Fruit fly (Drosophila melanogaster) whole organism, embryonic: ENCODE results near the gene osk.
A peak's percentile ranks its signal among the peaks of the same experiment; 100 is the strongest.

Source experiments
- Adf1 ChIP-seq: fragments of 200-800 bp; sonication (Bioruptor generic); IDR thresholded peaks from 2 replicates; pipeline ENCODE4 v1.3.6; 2022; ENCODE audit warnings: missing biosample characterization, missing genetic modification characterization
- CG10209 ChIP-seq: fragments of 200-800 bp; sonication (Bioruptor generic); optimal IDR thresholded peaks from 3 replicates; lab custom pipeline; 2017; ENCODE audit warnings: missing biosample characterization, mild to moderate bottlenecking, missing genetic modification characterization, missing genetic modification reagents
- CG10267 ChIP-seq: fragments of 200-800 bp; sonication (Bioruptor generic); optimal IDR thresholded peaks from 2 replicates; lab custom pipeline; 2018; ENCODE audit warnings: missing biosample characterization, mild to moderate bottlenecking, missing genetic modification characterization, moderate library complexity
- CG10543 ChIP-seq: fragments of 200-800 bp; sonication (Bioruptor generic); optimal IDR thresholded peaks from 3 replicates; lab custom pipeline; 2017; ENCODE audit warnings: missing biosample characterization, mild to moderate bottlenecking, missing genetic modification characterization, moderate library complexity
- CG10565 ChIP-seq: fragments of 200-800 bp; sonication (Bioruptor generic); optimal IDR thresholded peaks from 3 replicates; lab custom pipeline; 2016; ENCODE audit warnings: missing biosample characterization, mild to moderate bottlenecking, missing genetic modification characterization
- CG12071 ChIP-seq: fragments of 200-800 bp; sonication (Bioruptor generic); optimal IDR thresholded peaks from 3 replicates; lab custom pipeline; 2018; ENCODE audit warnings: missing biosample characterization, mild to moderate bottlenecking, missing genetic modification characterization
- CG13424 ChIP-seq: fragments of 200-800 bp; sonication (Bioruptor generic); optimal IDR thresholded peaks from 2 replicates; lab custom pipeline; 2019; ENCODE audit warnings: missing biosample characterization, mild to moderate bottlenecking, missing genetic modification characterization, moderate library complexity
- CG1529 ChIP-seq: fragments of 200-800 bp; sonication (Bioruptor generic); optimal IDR thresholded peaks from 3 replicates; lab custom pipeline; 2018; ENCODE audit warnings: missing biosample characterization, missing genetic modification characterization
- CG15479 ChIP-seq: fragments of 200-800 bp; sonication (Bioruptor generic); optimal IDR thresholded peaks from 3 replicates; lab custom pipeline; 2019; ENCODE audit warnings: missing biosample characterization, mild to moderate bottlenecking, missing genetic modification characterization, moderate library complexity
- CG1602 ChIP-seq: fragments of 200-800 bp; sonication (Bioruptor generic); optimal IDR thresholded peaks from 3 replicates; lab custom pipeline; 2016; ENCODE audit warnings: missing biosample characterization, missing genetic modification characterization
- CG17186 ChIP-seq: fragments of 200-800 bp; sonication (Bioruptor generic); optimal IDR thresholded peaks from 3 replicates; lab custom pipeline; 2017; ENCODE audit warnings: missing biosample characterization, missing genetic modification reagents, missing genetic modification characterization
- CG17568 ChIP-seq: fragments of 200-800 bp; sonication (Bioruptor generic); optimal IDR thresholded peaks from 2 replicates; lab custom pipeline; 2018; ENCODE audit warnings: missing biosample characterization, mild to moderate bottlenecking, missing genetic modification characterization, moderate library complexity
- CG1792 ChIP-seq: fragments of 200-800 bp; sonication (Bioruptor generic); optimal IDR thresholded peaks from 2 replicates; lab custom pipeline; 2016; ENCODE audit warnings: missing biosample characterization, missing genetic modification characterization
- CG18599 ChIP-seq: fragments of 200-800 bp; sonication (Bioruptor generic); optimal IDR thresholded peaks from 3 replicates; lab custom pipeline; 2017; ENCODE audit warnings: missing biosample characterization, missing genetic modification characterization, mild to moderate bottlenecking, moderate library complexity, missing genetic modification reagents
- CG2199 ChIP-seq: fragments of 200-800 bp; sonication (Bioruptor generic); IDR thresholded peaks from 3 replicates; pipeline ENCODE4 v1.3.6; 2022; ENCODE audit warnings: missing biosample characterization, missing genetic modification characterization
- CG31224 ChIP-seq: fragments of 200-800 bp; sonication (Bioruptor generic); IDR thresholded peaks from 2 replicates; pipeline ENCODE4 v1.3.6; 2022; ENCODE audit warnings: missing biosample characterization, missing genetic modification characterization
- CG3281 ChIP-seq: fragments of 200-800 bp; sonication (Bioruptor generic); optimal IDR thresholded peaks from 3 replicates; lab custom pipeline; 2017; ENCODE audit warnings: missing biosample characterization, mild to moderate bottlenecking, missing genetic modification characterization
- CG34224 ChIP-seq: fragments of 200-800 bp; sonication (Bioruptor generic); IDR thresholded peaks from 3 replicates; pipeline ENCODE4 v1.3.6; 2022; ENCODE audit warnings: missing biosample characterization, missing genetic modification characterization; ENCODE audit not compliant: partially characterized antibody
- CG6654 ChIP-seq: fragments of 200-800 bp; sonication (Bioruptor generic); optimal IDR thresholded peaks from 2 replicates; lab custom pipeline; 2017; ENCODE audit warnings: missing biosample characterization, mild to moderate bottlenecking, missing genetic modification characterization
- CG7357 ChIP-seq: fragments of 200-800 bp; sonication (Bioruptor generic); IDR thresholded peaks from 3 replicates; pipeline ENCODE4 v1.3.6; 2022; ENCODE audit warnings: missing biosample characterization, missing genetic modification characterization
- CG7963 ChIP-seq: fragments of 200-800 bp; sonication (Bioruptor generic); IDR thresholded peaks from 3 replicates; pipeline ENCODE4 v1.3.6; 2022; ENCODE audit warnings: missing biosample characterization, missing genetic modification characterization; ENCODE audit not compliant: partially characterized antibody
- Doc3 ChIP-seq: fragments of 200-800 bp; sonication (Bioruptor generic); IDR thresholded peaks from 3 replicates; pipeline ENCODE4 v1.3.6; 2022; ENCODE audit warnings: missing biosample characterization, missing genetic modification characterization; ENCODE audit not compliant: partially characterized antibody
- Hand ChIP-seq: fragments of 200-800 bp; sonication (Bioruptor generic); optimal IDR thresholded peaks from 2 replicates; lab custom pipeline; 2017; ENCODE audit warnings: mild to moderate bottlenecking, missing biosample characterization, missing genetic modification reagents, missing genetic modification characterization
- Hmx ChIP-seq: fragments of 200-800 bp; sonication (Bioruptor generic); optimal IDR thresholded peaks from 2 replicates; lab custom pipeline; 2016; ENCODE audit warnings: missing biosample characterization, missing genetic modification characterization
- Hr51 ChIP-seq, 2 experiments: fragments of 200-800 bp; sonication (Bioruptor generic); optimal IDR thresholded peaks; 2 replicates in 1 of 2; 3 replicates in 1 of 2; lab custom pipeline; 2016 to 2018; ENCODE audit warnings: missing biosample characterization in 2 of 2, missing genetic modification characterization in 2 of 2, mild to moderate bottlenecking in 1 of 2, moderate library complexity in 1 of 2
- Kr ChIP-seq: fragments of 200-800 bp; sonication (Bioruptor generic); optimal IDR thresholded peaks from 2 replicates; lab custom pipeline; 2017; ENCODE audit warnings: missing biosample characterization, mild to moderate bottlenecking, missing genetic modification characterization
- MTF-1 ChIP-seq: fragments of 200-800 bp; sonication (Bioruptor generic); optimal IDR thresholded peaks from 2 replicates; lab custom pipeline; 2018; ENCODE audit warnings: missing biosample characterization, mild to moderate bottlenecking, missing genetic modification characterization, borderline replicate concordance
- Sry-β ChIP-seq: fragments of 200-800 bp; sonication (Bioruptor generic); optimal IDR thresholded peaks from 2 replicates; lab custom pipeline; 2018; ENCODE audit warnings: missing biosample characterization, mild to moderate bottlenecking, missing genetic modification characterization, moderate library complexity
- Tbp ChIP-seq: fragments of >200 bp; optimal IDR thresholded peaks from 2 replicates; lab custom pipeline; 2018; ENCODE audit warnings: missing biosample characterization, missing genetic modification characterization
- ara ChIP-seq: fragments of 200-800 bp; sonication (Bioruptor generic); IDR thresholded peaks from 2 replicates; pipeline ENCODE4 v1.3.6; 2022; ENCODE audit warnings: missing biosample characterization, missing genetic modification characterization
- bbx ChIP-seq: fragments of 200-800 bp; sonication (Bioruptor generic); IDR thresholded peaks from 2 replicates; pipeline ENCODE4 v1.3.6; 2022; ENCODE audit warnings: missing biosample characterization, missing genetic modification characterization; ENCODE audit not compliant: partially characterized antibody
- chm ChIP-seq: fragments of 200-800 bp; sonication (Bioruptor generic); IDR thresholded peaks from 2 replicates; pipeline ENCODE4 v1.3.6; 2022; ENCODE audit warnings: missing biosample characterization, missing genetic modification characterization
- ci ChIP-seq: fragments of 200-800 bp; sonication (Bioruptor generic); IDR thresholded peaks from 3 replicates; pipeline ENCODE4 v1.3.6; 2022; ENCODE audit warnings: missing biosample characterization, missing genetic modification characterization
- crc ChIP-seq: fragments of 200-800 bp; sonication (Bioruptor generic); optimal IDR thresholded peaks from 2 replicates; lab custom pipeline; 2016; ENCODE audit warnings: missing biosample characterization, missing genetic modification characterization
- crp ChIP-seq, 2 experiments: fragments of 200-800 bp; sonication (Bioruptor generic); optimal IDR thresholded peaks; 2 replicates in 1 of 2; 3 replicates in 1 of 2; lab custom pipeline; 2017; ENCODE audit warnings: missing biosample characterization in 2 of 2, missing genetic modification characterization in 2 of 2, mild to moderate bottlenecking in 1 of 2, moderate library complexity in 1 of 2
- fd64A ChIP-seq: fragments of 200-800 bp; sonication (Bioruptor generic); optimal IDR thresholded peaks from 3 replicates; lab custom pipeline; 2018; ENCODE audit warnings: missing biosample characterization, mild to moderate bottlenecking, missing genetic modification characterization
- grau ChIP-seq: fragments of 200-800 bp; optimal IDR thresholded peaks from 3 replicates; lab custom pipeline; 2019; ENCODE audit warnings: missing biosample characterization, mild to moderate bottlenecking, missing genetic modification characterization, moderate library complexity
- her ChIP-seq: fragments of 200-800 bp; sonication (Bioruptor generic); optimal IDR thresholded peaks from 2 replicates; lab custom pipeline; 2016; ENCODE audit warnings: missing biosample characterization, missing genetic modification characterization
- hkb ChIP-seq, 2 experiments: fragments of 200-800 bp in 1 of 2; fragments of >200 bp in 1 of 2; sonication (Bioruptor generic) in 1 of 2; IDR thresholded peaks in 1 of 2; optimal IDR thresholded peaks in 1 of 2; 2 replicates each; pipeline versions ENCODE4 v1.3.6 to Lab custom; 2017 to 2022; ENCODE audit warnings: missing biosample characterization in 1 of 2, missing genetic modification characterization in 1 of 2
- kay ChIP-seq: fragments of 200-800 bp; sonication (Bioruptor generic); optimal IDR thresholded peaks from 2 replicates; lab custom pipeline; 2016; ENCODE audit warnings: missing biosample characterization, missing genetic modification characterization
- mirr ChIP-seq: fragments of 200-800 bp; sonication (Bioruptor generic); optimal IDR thresholded peaks from 3 replicates; lab custom pipeline; 2018; ENCODE audit warnings: missing biosample characterization, mild to moderate bottlenecking, missing genetic modification characterization
- mld ChIP-seq: fragments of 200-800 bp; sonication (Bioruptor generic); IDR thresholded peaks from 3 replicates; pipeline ENCODE4 v1.3.6; 2022; ENCODE audit warnings: missing biosample characterization, missing genetic modification characterization; ENCODE audit not compliant: partially characterized antibody
- nom ChIP-seq: fragments of 200-800 bp; sonication (Bioruptor generic); optimal IDR thresholded peaks from 2 replicates; lab custom pipeline; 2017; ENCODE audit warnings: missing biosample characterization, missing genetic modification characterization, mild to moderate bottlenecking, moderate library complexity, missing genetic modification reagents
- rib ChIP-seq: fragments of 200-800 bp; sonication (Bioruptor generic); IDR thresholded peaks from 2 replicates; pipeline ENCODE4 v1.3.6; 2022; ENCODE audit warnings: missing biosample characterization, missing genetic modification characterization
- sug ChIP-seq: fragments of 200-800 bp; optimal IDR thresholded peaks from 2 replicates; lab custom pipeline; 2019; ENCODE audit warnings: missing biosample characterization, mild to moderate bottlenecking, missing genetic modification characterization, moderate library complexity
- tin ChIP-seq: fragments of 200-800 bp; sonication (Bioruptor generic); optimal IDR thresholded peaks from 3 replicates; lab custom pipeline; 2016; ENCODE audit warnings: missing biosample characterization, missing genetic modification characterization
- unc-4 ChIP-seq: fragments of 200-800 bp; sonication (Bioruptor generic); IDR thresholded peaks from 2 replicates; pipeline ENCODE4 v1.3.6; 2022; ENCODE audit warnings: missing biosample characterization, missing genetic modification characterization; ENCODE audit not compliant: partially characterized antibody
- vnd ChIP-seq: fragments of 200-800 bp; sonication (Bioruptor generic); IDR thresholded peaks from 3 replicates; pipeline ENCODE4 v1.3.6; 2022; ENCODE audit warnings: missing biosample characterization, missing genetic modification characterization; ENCODE audit not compliant: partially characterized antibody

The osk gene

DNA sequence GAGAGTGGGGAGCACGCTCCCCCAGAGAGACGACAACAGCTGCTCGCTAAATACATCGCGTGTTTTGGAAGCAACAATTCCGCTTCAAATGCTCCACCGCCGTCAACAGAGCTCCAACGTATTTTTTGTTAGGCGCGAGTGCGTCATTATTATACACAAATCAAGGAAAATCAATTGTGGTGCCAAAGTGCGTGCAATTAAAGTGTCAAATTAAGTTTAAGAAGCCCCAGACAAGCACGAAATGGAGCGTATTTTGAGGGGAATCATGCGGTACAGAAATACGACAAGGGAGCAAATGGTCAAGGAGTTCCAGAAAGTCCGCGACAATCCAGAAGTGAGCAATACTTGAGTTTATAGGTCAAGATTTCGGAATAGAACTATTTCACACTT, 45.8 kb downstream of the osk start, which contains the start of gene CAHbeta (continued):
- peak; percentile 43; the same call in 1 of the 3 replicates for TF ChIP-seq ci
- TF ChIP-seq CG12071 (GFP tag; lab: Kevin White, UChicago): peak; percentile 58
- TF ChIP-seq sug (tag; lab: Kevin White, UChicago): peak; percentile 61
- peak; percentile 41; the same call in 1 of the 2 replicates for TF ChIP-seq chm (GFP tag; lab: Robert Waterston, UW)
- no peak for TF ChIP-seq Tbp (GFP tag; lab: Kevin White, UChicago)
- TF ChIP-seq hkb (optimal IDR thresholded peaks at IDR 0.05; lab: Kevin White, UChicago): no peak
- peak; percentile 44; the same call in 1 of the 2 replicates for TF ChIP-seq hkb (GFP tag; IDR thresholded peaks at IDR 0.05; lab: Robert Waterston, UW)
- TF ChIP-seq bbx (GFP tag; lab: Robert Waterston, UW): no peak
- TF ChIP-seq kay (GFP tag; lab: Kevin White, UChicago): peak; percentile 15
- TF ChIP-seq CG10543 (GFP tag; lab: Kevin White, UChicago): peak; percentile 74
- no peak for TF ChIP-seq CG13424 (tag; lab: Kevin White, UChicago)
- no peak for TF ChIP-seq CG10209 (GFP tag; lab: Kevin White, UChicago)
- 0 out of 3 replicates have a peak, but pooled peaks have one; percentile 2 for TF ChIP-seq CG2199 (GFP tag; lab: Robert Waterston, UW)
- TF ChIP-seq mirr (GFP tag; lab: Kevin White, UChicago): peak; percentile 23
- peak; percentile 7 for TF ChIP-seq CG17568 (GFP tag; lab: Kevin White, UChicago)
- peak; percentile 5 for TF ChIP-seq CG3281
- TF ChIP-seq Hmx (GFP tag; lab: Kevin White, UChicago): no peak
- TF ChIP-seq fd64A: no peak
- 0 out of 2 replicates have a peak, but pooled peaks have one; percentile 15 for TF ChIP-seq Adf1 (GFP tag; lab: Robert Waterston, UW)
- TF ChIP-seq mld (GFP tag; lab: Robert Waterston, UW): no peak
- no peak for TF ChIP-seq MTF-1 (GFP tag; lab: Kevin White, UChicago)
- TF ChIP-seq CG10565 (GFP tag; lab: Kevin White, UChicago): no peak
- TF ChIP-seq her: no peak
- TF ChIP-seq CG7963: no peak
- TF ChIP-seq rib: 0 out of 2 replicates have a peak, but pooled peaks have one; percentile 35
- TF ChIP-seq Doc3 (GFP tag; lab: Robert Waterston, UW): peak; percentile 42; the same call in 1 of the 3 replicates
- no peak for TF ChIP-seq CG10267 (tag; lab: Kevin White, UChicago)
- TF ChIP-seq grau: no peak
- TF ChIP-seq CG17186 (GFP tag; lab: Kevin White, UChicago): no peak
- TF ChIP-seq crp (GFP tag; optimal IDR thresholded peaks at IDR 0.05; lab: Kevin White, UChicago): peak in 1 of 2 experiments; percentile 47
- TF ChIP-seq Hand (GFP tag; lab: Kevin White, UChicago): peak; percentile 65
- no peak for TF ChIP-seq CG6654
- no peak for TF ChIP-seq CG15479 (GFP tag; lab: Kevin White, UChicago)
- no peak for TF ChIP-seq CG31224 (GFP tag; lab: Robert Waterston, UW)
- no peak for TF ChIP-seq CG1602
- TF ChIP-seq unc-4 (GFP tag; lab: Robert Waterston, UW): 0 out of 2 replicates have a peak, but pooled peaks have one; percentile 7
- no peak for TF ChIP-seq crc
- no peak for TF ChIP-seq ara (GFP tag; lab: Robert Waterston, UW)
- TF ChIP-seq vnd (GFP tag; lab: Robert Waterston, UW): no peak
- TF ChIP-seq CG18599 (GFP tag; lab: Kevin White, UChicago): no peak
- TF ChIP-seq CG34224 (GFP tag; lab: Robert Waterston, UW): peak; percentile 21; the same call in 1 of the 3 replicates
- peak in 1 of 2 experiments; percentile 13 for TF ChIP-seq Hr51 (GFP tag; optimal IDR thresholded peaks at IDR 0.05; lab: Kevin White, UChicago)
- TF ChIP-seq tin (GFP tag; lab: Kevin White, UChicago): no peak
- TF ChIP-seq Sry-β (GFP tag; lab: Kevin White, UChicago): no peak
- TF ChIP-seq CG1792 (GFP tag; lab: Kevin White, UChicago): no peak
- TF ChIP-seq nom: no peak
- no peak for TF ChIP-seq CG1529 (GFP tag; lab: Kevin White, UChicago)
- no peak for TF ChIP-seq CG7357 (GFP tag; lab: Robert Waterston, UW)
- no peak for TF ChIP-seq Kr
